Fruit fly (Drosophila melanogaster) S2 (cell line): ENCODE measurements around the gene CG32271.

Source experiments
- CG8478 ChIP-seq: fragments of >200 bp; optimal IDR thresholded peaks from 2 replicates; lab custom pipeline; 2018
- CTCF ChIP-seq, 2 experiments: fragments of >200 bp; optimal IDR thresholded peaks; 2 replicates each; lab custom pipeline; 2018

CG32271 gene

dm6 chr3L:3203062-3203461 is at the start of gene CG32271:
Gene CG32271 (minus strand): TSS chr3L:3203162.
- TF ChIP-seq CG8478 = no peak
- TF ChIP-seq CTCF (optimal IDR thresholded peaks at IDR 0.05; lab: Kevin White, UChicago) = no peak

DNA sequence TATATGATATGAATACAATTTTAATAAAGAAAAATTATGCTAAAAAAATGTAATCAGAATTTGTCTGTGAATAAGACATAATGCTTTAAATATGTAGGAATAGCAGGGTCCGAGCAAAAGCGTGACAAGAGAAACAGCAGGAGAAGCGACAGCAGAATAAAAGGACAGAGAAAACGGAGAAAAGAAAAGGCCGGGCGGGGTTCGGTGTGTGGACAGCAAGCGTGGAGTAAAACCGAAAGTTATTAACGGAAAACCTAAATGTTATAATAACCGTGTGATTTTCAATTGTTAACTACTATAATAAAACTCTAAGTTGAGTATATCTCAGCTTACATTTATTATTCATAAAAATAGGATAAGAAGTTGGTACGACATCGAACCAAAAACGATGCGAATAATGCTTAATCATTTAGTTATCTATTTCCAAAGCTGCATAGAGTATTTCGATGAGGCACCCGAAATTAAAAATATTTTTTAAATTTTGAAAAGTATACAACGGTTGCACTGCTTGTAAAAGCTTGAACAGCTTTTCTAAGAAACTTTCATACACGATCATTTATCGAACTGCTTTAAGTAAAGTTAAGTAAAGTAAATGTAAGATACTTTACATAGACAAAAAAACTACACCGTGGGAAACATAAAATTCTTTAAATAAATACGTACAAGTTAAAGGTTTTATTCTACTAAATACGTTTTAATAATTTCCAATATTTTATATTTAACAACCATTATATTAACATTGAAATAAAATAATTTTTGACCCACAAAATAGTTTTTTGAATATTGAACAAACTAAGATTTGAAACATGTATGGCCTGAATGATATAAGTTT is 48.9 kb upstream of the CG32271 start:
- no peak for TF ChIP-seq CG8478
- TF ChIP-seq CTCF (optimal IDR thresholded peaks at IDR 0.05; lab: Kevin White, UChicago) = no peak

dm6 chr3L:3250922-3251658 is 48.1 kb upstream of the CG32271 start:
- no peak for TF ChIP-seq CTCF (optimal IDR thresholded peaks at IDR 0.05; lab: Kevin White, UChicago)

DNA sequence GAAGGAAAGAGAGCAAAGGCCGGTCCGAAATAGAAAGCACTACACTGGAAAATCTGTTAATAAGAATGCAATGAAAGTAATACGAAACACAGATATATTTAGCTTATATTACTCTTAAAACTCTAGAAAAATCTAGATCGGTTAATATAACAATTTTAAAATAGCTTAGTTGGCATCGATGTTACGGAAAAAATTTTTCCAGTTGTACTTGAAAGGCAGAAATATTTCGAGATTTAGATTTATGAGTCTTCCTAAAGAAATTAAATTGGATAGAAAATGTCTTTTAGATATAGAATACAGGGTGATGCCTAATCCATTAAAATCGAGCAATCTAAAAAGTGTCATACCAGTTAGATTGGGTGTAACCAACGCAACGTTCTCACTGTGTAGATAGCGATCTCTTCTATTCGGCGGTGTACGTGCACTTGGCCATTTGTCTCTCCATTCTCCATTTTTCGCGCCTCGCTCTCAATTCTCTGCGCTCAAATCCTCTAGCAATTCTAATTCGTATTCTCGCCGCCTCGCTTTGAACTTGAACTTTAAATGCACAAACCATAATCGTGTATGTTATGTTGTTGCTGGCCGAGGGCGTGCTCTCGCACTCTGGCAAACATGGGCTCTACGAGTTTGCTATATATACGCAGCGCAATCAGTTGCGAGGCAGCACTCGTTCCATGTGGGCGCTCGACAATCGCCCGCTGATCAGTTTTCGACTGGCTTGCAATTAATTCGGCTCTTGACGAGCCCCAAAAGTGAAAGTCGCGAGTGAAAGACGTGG is 47.2 kb upstream of the CG32271 start:
- TF ChIP-seq CTCF (optimal IDR thresholded peaks at IDR 0.05; lab: Kevin White, UChicago) (no peak), CG8478 (no peak)

- TF ChIP-seq CTCF (optimal IDR thresholded peaks at IDR 0.05; lab: Kevin White, UChicago) = no peak
- no peak for TF ChIP-seq CG8478
These were observed 46.7 kb upstream of the CG32271 start for dm6 chr3L:3249664-3249996.

DNA sequence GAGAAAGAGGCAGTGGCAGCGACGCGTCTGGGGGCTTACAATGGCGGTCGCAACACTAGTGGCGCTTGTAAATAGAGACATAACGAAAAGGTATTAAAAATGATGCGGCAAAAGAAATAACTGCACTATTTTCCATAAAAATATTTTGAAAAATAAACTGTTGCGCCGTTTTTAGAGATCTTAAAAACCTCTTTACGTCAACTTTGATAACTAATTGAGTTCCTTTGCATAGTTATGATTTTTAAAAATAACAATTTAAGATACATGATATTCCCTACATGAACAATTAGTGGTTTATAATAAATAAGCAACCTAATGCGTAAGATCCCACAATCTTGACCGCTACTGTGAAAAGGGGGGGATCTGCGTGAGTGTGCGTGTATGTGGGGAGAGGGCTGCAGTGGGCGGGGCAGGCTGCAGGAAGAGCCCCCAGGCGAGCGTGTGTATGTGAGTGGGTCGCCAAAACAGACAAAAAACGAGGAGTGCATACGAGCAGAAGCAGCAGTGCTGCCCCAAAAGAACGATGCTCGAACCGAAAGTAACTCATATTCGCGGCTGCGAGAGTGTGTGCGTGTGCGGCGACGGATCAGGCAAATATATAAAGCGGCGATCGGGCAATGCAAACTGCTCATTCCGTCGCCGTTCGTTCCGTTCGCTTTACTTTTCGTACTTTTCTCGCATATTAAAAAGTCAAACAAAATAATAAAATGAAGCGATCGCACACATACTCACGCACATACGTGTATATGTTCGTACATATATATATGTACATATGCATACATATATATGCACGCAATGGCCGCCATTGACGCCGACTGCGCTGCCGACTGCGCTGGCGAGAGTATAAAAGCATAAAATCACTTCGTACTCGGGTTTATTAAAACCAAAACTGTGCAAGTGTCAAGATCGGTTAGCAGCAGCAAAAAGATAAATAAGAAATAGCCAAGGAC is 46.0 kb upstream of the CG32271 start:
- TF ChIP-seq CG8478 (no peak), CTCF (optimal IDR thresholded peaks at IDR 0.05; lab: Kevin White, UChicago) (no peak)

DNA sequence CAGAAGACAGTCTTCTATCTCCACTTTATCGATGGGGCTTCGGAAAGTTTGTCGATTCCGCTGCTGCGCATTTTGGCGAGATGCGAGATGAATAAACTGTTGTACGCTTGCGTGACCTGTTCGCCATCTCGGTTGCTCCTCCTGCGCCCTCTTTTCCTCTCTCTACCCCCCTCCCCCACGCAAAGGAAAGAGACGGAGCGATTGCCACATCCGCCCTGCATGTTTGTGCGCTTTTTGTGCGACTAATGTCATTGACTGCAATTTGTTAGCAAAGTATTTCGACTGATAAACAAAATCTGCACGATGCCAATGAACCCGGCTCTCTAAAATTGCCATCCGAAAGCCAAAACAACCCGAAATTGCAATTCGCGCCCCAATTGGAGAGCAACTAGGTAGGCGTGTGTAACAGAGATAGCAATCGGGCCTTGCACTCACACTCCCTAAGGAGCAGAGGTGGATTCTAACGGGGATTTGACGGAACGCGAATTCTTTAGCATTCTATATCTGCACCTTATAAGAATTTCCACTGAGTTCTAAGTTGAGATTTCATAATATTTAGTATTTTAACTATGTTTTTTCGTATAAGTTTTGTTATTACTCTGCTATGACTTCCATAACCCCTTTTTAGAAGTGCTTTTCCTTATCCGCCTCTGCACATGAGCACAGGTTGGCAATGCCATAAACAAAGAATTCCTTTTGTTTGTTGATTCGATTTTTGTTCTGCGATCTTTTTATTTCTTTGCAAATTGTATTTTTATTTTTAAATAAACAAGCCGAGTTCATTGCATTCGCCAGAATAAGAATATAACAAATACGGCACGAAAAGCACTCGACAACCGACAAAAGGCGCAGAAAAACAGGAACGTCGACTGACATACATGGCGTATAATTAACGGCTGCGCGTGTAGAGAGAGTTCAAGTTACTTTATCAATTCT is 44.4 kb upstream of the CG32271 start, which contains the start of gene CG43389:
CG43389 (plus strand) TSS at position 886 of the 936 bp plus-strand sequence.
- TF ChIP-seq CTCF (optimal IDR thresholded peaks at IDR 0.05; lab: Kevin White, UChicago) (no peak), CG8478 (no peak)

- no peak for TF ChIP-seq CTCF (optimal IDR thresholded peaks at IDR 0.05; lab: Kevin White, UChicago)
- no peak for TF ChIP-seq CG8478
These were observed 43.6 kb upstream of the CG32271 start for dm6 chr3L:3246378-3247129.

dm6 chr3L:3245189-3245588 is 42.2 kb upstream of the CG32271 start:
- TF ChIP-seq CG8478 = no peak
- TF ChIP-seq CTCF (optimal IDR thresholded peaks at IDR 0.05; lab: Kevin White, UChicago) = no peak

dm6 chr3L:3244244-3245144 is 41.5 kb upstream of the CG32271 start, which contains the start of gene CG12078:
Gene CG12078 (minus strand): TSS chr3L:3244294.
- TF ChIP-seq CG8478 = no peak
- TF ChIP-seq CTCF (optimal IDR thresholded peaks at IDR 0.05; lab: Kevin White, UChicago) = no peak

DNA sequence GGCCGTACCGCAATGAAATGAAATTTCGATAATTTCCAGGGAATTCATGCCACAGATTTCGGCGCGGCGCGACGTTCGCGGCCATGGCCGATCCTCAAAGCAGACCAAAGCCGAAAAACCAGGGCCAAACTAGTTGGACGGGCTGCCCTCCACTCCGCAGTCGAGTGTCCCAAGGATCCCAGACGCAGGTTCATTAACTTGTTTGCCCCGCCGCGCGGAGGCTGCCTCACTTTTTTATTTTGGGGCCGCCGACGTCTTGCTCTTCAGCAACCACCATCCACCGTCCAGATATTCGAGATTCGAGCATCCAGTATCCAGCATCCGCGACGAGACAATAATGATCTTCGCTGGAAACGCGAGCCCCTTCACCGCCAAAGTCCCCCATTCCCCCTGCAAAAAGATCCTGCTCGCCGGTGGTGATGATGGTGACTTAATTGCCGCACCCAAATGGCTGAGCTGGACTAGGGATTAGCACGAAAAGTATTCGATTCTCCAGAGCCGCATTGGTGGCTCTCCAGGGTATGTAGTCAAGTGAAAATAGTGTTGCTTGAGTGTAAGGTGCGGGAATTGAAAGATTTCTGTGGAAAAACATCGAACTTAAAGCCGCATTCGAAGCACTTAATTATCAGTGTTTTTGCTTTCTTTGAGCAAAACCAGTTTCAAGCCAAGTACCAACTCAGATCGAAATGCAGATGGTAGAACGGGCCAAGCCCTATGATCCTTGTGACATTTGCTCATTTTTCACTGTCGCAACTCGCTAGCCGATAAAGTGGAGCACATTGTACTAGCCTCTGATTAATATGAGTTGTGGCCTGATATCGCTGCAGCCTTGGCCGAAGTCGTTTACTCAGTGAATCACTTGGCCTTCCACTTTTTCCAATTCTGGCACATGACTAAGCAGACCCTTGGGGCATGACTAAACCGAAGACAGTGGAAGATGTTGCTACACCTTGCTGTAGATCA is 39.4 kb upstream of the CG32271 start:
- TF ChIP-seq CG8478 = no peak
- no peak for TF ChIP-seq CTCF (optimal IDR thresholded peaks at IDR 0.05; lab: Kevin White, UChicago)
